Worm (Caenorhabditis elegans): ENCODE data around the gene otub-1.
"Not testable (repeated sequence)": the region's sequence is repeated elsewhere in the genome, so short reads cannot be mapped to it uniquely, and the experiment has no call there.

Gene otub-1

DNA sequence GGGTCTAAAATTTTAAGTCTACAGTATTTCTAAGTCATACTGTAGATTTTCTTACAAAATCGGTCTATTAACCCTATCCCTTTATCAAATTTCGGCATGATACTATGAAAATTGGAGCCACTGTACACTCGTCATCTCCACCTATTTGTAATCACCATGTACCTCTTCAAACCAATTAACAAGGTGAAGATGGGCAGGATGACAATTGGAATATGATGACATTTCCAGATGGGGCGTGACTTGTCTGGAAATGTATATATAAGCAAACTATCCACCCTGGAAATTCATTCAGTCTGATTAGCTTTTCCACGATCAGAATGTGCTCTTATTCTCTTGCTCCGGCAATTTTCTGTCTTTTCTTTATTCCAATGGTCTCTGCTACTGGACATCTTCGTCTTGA is 43.2 kb downstream of the otub-1 start, which contains the start of gene Y75B12A.2:
Gene Y75B12A.2 (plus strand): TSS at position 301 of the 400 bp plus-strand sequence.
- TF ChIP-seq lin-32 (GFP tag; optimal IDR thresholded peaks at IDR 0.05) (no peak), drap-1 (GFP tag; optimal IDR thresholded peaks at IDR 0.05) (no peak), zip-8 (tag; optimal IDR thresholded peaks at IDR 0.05) (no peak), ces-1 (GFP tag; optimal IDR thresholded peaks at IDR 0.05) (no peak)

- TF ChIP-seq zip-8 (tag; optimal IDR thresholded peaks at IDR 0.05) (no peak), mep-1 (tag; optimal IDR thresholded peaks at IDR 0.05) (no peak), snpc-4 (tag; optimal IDR thresholded peaks at IDR 0.05) (no peak), nhr-12 (tag; optimal IDR thresholded peaks at IDR 0.05) (no peak), ztf-11 (tag; optimal IDR thresholded peaks at IDR 0.05) (no peak), nhr-76 (tag; optimal IDR thresholded peaks at IDR 0.05) (no peak), elt-3 (tag; optimal IDR thresholded peaks at IDR 0.05) (no peak), hlh-1 (tag; optimal IDR thresholded peaks at IDR 0.05) (no peak), mab-5 (tag; optimal IDR thresholded peaks at IDR 0.05) (no peak), lsy-2 (tag; optimal IDR thresholded peaks at IDR 0.05) (no peak), elt-1 (tag; optimal IDR thresholded peaks at IDR 0.05; ENCODE audit: borderline replicate concordance, insufficient read depth) (no peak), drap-1 (GFP tag; optimal IDR thresholded peaks at IDR 0.05) (no peak), M03D4.4 (tag; optimal IDR thresholded peaks at IDR 0.05) (no peak), ceh-83 (GFP tag; optimal IDR thresholded peaks at IDR 0.05) (no peak), cnd-1 (tag; optimal IDR thresholded peaks at IDR 0.05) (no peak), blmp-1 (tag; optimal IDR thresholded peaks at IDR 0.05) (no peak), ceh-39 (tag; optimal IDR thresholded peaks at IDR 0.05) (no peak), sptf-1 (tag; optimal IDR thresholded peaks at IDR 0.05) (no peak)
Observed at ce11 chrV:15111660-15112059, 45.6 kb downstream of the otub-1 start, which contains the start of gene T01G5.7. Gene T01G5.7, plus strand, starts transcription at chrV:15111960.

DNA sequence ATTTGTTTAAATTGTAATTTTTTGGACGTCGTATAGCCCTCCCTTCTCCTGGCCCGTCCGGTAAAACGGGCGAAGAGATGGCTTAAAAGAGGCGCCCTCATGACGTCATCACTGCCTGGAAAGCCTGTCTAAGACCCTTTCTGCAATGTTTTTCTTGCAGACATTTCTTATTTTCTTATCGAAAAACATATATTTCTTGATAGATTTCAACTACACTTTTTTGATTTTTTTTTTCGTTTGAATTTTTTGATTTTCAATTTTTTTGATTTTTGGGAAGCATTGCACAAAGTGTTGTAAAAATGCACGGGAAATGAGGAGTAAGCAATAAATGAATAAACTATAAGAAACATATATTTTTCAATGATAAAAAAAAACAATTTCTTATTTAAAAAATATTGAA is 47.9 kb downstream of the otub-1 start, which contains the start of gene T01G5.6:
Gene T01G5.6 (minus strand): TSS at position 101 of the 400 bp plus-strand sequence.
- TF ChIP-seq lin-32 (GFP tag; optimal IDR thresholded peaks at IDR 0.05) (no peak), nhr-28 (tag; optimal IDR thresholded peaks at IDR 0.05) (no peak), nhr-76 (tag; optimal IDR thresholded peaks at IDR 0.05) (no peak), cnd-1 (tag; optimal IDR thresholded peaks at IDR 0.05) (no peak), ceh-83 (GFP tag; optimal IDR thresholded peaks at IDR 0.05) (no peak), nhr-12 (tag; optimal IDR thresholded peaks at IDR 0.05) (no peak), pha-4 (tag; optimal IDR thresholded peaks at IDR 0.05) (no peak), elt-1 (tag; optimal IDR thresholded peaks at IDR 0.05; ENCODE audit: borderline replicate concordance, insufficient read depth) (no peak), lin-13 (tag; optimal IDR thresholded peaks at IDR 0.05) (no peak), elt-3 (tag; optimal IDR thresholded peaks at IDR 0.05) (no peak), unc-62 (GFP tag; optimal IDR thresholded peaks at IDR 0.05) (no peak), M03D4.4 (tag; optimal IDR thresholded peaks at IDR 0.05) (no peak), ham-2 (GFP tag; optimal IDR thresholded peaks at IDR 0.05) (no peak), nhr-2 (tag; optimal IDR thresholded peaks at IDR 0.05) (no peak), snpc-4 (tag; optimal IDR thresholded peaks at IDR 0.05) (no peak), bed-3 (GFP tag; optimal IDR thresholded peaks at IDR 0.05) (no peak), mab-5 (tag; optimal IDR thresholded peaks at IDR 0.05) (no peak), mls-2 (tag; optimal IDR thresholded peaks at IDR 0.05) (no peak)

- TF ChIP-seq mls-2 (tag; optimal IDR thresholded peaks at IDR 0.05); flh-1 (GFP tag; optimal IDR thresholded peaks at IDR 0.05); ces-1 (GFP tag; optimal IDR thresholded peaks at IDR 0.05): not testable (repeated sequence)
Observed at ce11 chrV:15115968-15116367, 49.9 kb downstream of the otub-1 start, which contains the start of gene T01G5.8. Gene T01G5.8, plus strand, starts transcription at chrV:15116268.
